Worm (Caenorhabditis elegans) whole organism, L4 larva: ENCODE measurements around the gene Y39A1A.18.

Experiments used
- aha-1 ChIP-seq: fragments of 150-350 bp; peaks from one replicate; lab custom pipeline; 2014; ENCODE audit warnings: missing biosample characterization, missing genetic modification characterization
- dve-1 ChIP-seq: sonication (generic microtip); optimal IDR thresholded peaks from 2 replicates; lab custom pipeline; 2017; ENCODE audit warnings: antibody characterized with exemption, mild to moderate bottlenecking, missing genetic modification characterization, missing compliant biosample characterization; ENCODE audit not compliant: insufficient read depth
- fkh-10 ChIP-seq: fragments of 150-350 bp; optimal IDR thresholded peaks from 2 replicates; lab custom pipeline; 2014; ENCODE audit warnings: missing biosample characterization, missing genetic modification reagents, missing genetic modification characterization
- gei-8 ChIP-seq: fragments of 200-800 bp; sonication (Bioruptor generic); optimal IDR thresholded peaks from 2 replicates; lab custom pipeline; 2018; ENCODE audit warnings: mild to moderate bottlenecking, missing genetic modification characterization, missing compliant biosample characterization
- nhr-6 ChIP-seq: fragments of 150-350 bp; optimal IDR thresholded peaks from 2 replicates; lab custom pipeline; 2014; ENCODE audit warnings: missing biosample characterization, missing genetic modification characterization
- nhr-76 ChIP-seq: fragments of 150-350 bp; optimal IDR thresholded peaks from 2 replicates; lab custom pipeline; 2014; ENCODE audit warnings: missing biosample characterization, missing genetic modification characterization
- snpc-4 ChIP-seq: fragments of 150-350 bp; optimal IDR thresholded peaks from 2 replicates; lab custom pipeline; 2014; ENCODE audit warnings: missing biosample characterization, missing genetic modification characterization

DNA sequence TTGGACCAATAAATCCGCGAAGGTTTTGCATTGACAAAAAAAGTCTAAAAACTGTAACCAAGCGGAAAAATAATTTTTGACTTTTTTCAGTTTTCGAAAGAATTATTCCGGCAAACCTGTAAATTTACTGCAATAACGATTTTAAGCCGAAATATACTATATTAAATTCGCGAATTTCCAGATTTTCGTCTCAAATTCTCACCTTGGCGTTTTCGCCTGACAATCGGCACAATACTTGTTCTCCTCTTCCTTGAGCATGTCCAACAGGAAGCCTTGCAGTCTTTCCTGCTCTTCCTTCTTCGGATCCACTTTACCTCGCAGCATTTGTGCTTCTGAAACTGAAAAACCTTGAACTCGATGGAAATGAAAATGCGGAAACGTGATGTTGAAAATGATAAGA lies 45.2 kb upstream of the Y39A1A.18 start, which contains the start of gene smap-1:
- TF ChIP-seq gei-8 (GFP tag; lab: Kevin White, UChicago) (no peak), dve-1 (tag; lab: Kevin White, UChicago) (no peak), fkh-10 (GFP tag; lab: Kevin White, UChicago) (no peak), nhr-6 (no peak), aha-1 (tag; lab: Kevin White, UChicago) (no peak), nhr-76 (tag; lab: Kevin White, UChicago) (no peak), snpc-4 (tag; lab: Kevin White, UChicago) (no peak)
